Fruit fly (Drosophila melanogaster) whole organism, embryonic: ENCODE results near the gene Msh6.

Experiments used
- Bteb2 ChIP-seq: fragments of 200-800 bp; sonication (Bioruptor generic); optimal IDR thresholded peaks from 2 replicates; lab custom pipeline; 2016; ENCODE audit warnings: missing biosample characterization, missing genetic modification characterization
- CG10321 ChIP-seq: fragments of 200-800 bp; sonication (Bioruptor generic); IDR thresholded peaks from 2 replicates; pipeline ENCODE4 v1.3.6; 2022; ENCODE audit warnings: missing biosample characterization, missing genetic modification characterization
- CG10959 ChIP-seq: fragments of 200-800 bp; sonication (Bioruptor generic); IDR thresholded peaks from 2 replicates; pipeline ENCODE4 v1.3.6; 2022; ENCODE audit warnings: missing biosample characterization, missing genetic modification characterization
- CG13287 ChIP-seq: fragments of 200-800 bp; sonication (Bioruptor generic); IDR thresholded peaks from 2 replicates; pipeline ENCODE4 v1.3.6; 2022; ENCODE audit warnings: missing biosample characterization, missing genetic modification characterization; ENCODE audit not compliant: partially characterized antibody
- CG13624 ChIP-seq: fragments of 200-800 bp; sonication (Bioruptor generic); optimal IDR thresholded peaks from 2 replicates; lab custom pipeline; 2016; ENCODE audit warnings: missing biosample characterization, missing genetic modification characterization
- CG1529 ChIP-seq: fragments of 200-800 bp; sonication (Bioruptor generic); optimal IDR thresholded peaks from 3 replicates; lab custom pipeline; 2018; ENCODE audit warnings: missing biosample characterization, missing genetic modification characterization
- CG2129 ChIP-seq: fragments of 200-800 bp; sonication (Bioruptor generic); IDR thresholded peaks from 2 replicates; pipeline ENCODE4 v1.3.6; 2022; ENCODE audit warnings: missing biosample characterization, missing genetic modification characterization; ENCODE audit not compliant: partially characterized antibody
- CG30020 ChIP-seq: fragments of 200-800 bp; optimal IDR thresholded peaks from 2 replicates; lab custom pipeline; 2019; ENCODE audit warnings: missing biosample characterization, mild to moderate bottlenecking, missing genetic modification characterization, moderate library complexity
- CG3838 ChIP-seq: fragments of 200-800 bp; sonication (Bioruptor generic); optimal IDR thresholded peaks from 3 replicates; lab custom pipeline; 2016; ENCODE audit warnings: missing biosample characterization, missing genetic modification characterization
- CG42726 ChIP-seq: fragments of 200-800 bp; sonication (Bioruptor generic); IDR thresholded peaks from 2 replicates; pipeline ENCODE4 v1.3.6; 2022; ENCODE audit warnings: missing biosample characterization, missing genetic modification characterization; ENCODE audit not compliant: partially characterized antibody
- CG4282 ChIP-seq: fragments of 200-800 bp; sonication (Bioruptor generic); optimal IDR thresholded peaks from 2 replicates; lab custom pipeline; 2016; ENCODE audit warnings: missing biosample characterization, missing genetic modification characterization
- CG4617 ChIP-seq: fragments of 200-800 bp; sonication (Bioruptor generic); optimal IDR thresholded peaks from 3 replicates; lab custom pipeline; 2016; ENCODE audit warnings: missing biosample characterization, missing genetic modification characterization, borderline replicate concordance
- CG8290 ChIP-seq, 3 experiments: fragments of 200-800 bp; sonication (Bioruptor generic); optimal IDR thresholded peaks; 2 replicates each; lab custom pipeline; 2016 to 2019; ENCODE audit warnings: missing biosample characterization in 3 of 3, missing genetic modification characterization in 3 of 3, mild to moderate bottlenecking in 2 of 3, moderate library complexity in 1 of 3
- CG8765 ChIP-seq: fragments of 200-800 bp; sonication (Bioruptor generic); IDR thresholded peaks from 2 replicates; pipeline ENCODE4 v1.3.6; 2022; ENCODE audit warnings: missing biosample characterization, missing genetic modification characterization
- CG9609 ChIP-seq: fragments of 200-800 bp; sonication (Bioruptor generic); optimal IDR thresholded peaks from 3 replicates; lab custom pipeline; 2016; ENCODE audit warnings: missing biosample characterization, missing genetic modification characterization
- D ChIP-seq, 2 experiments: fragments of 200-800 bp in 1 of 2; fragments of >200 bp in 1 of 2; sonication (Bioruptor generic) in 1 of 2; optimal IDR thresholded peaks; 2 replicates in 1 of 2; 3 replicates in 1 of 2; lab custom pipeline; 2017; ENCODE audit warnings: mild to moderate bottlenecking in 1 of 2, missing biosample characterization in 1 of 2, missing genetic modification characterization in 1 of 2, missing genetic modification reagents in 1 of 2
- Dip2 ChIP-seq: fragments of 200-800 bp; sonication (Bioruptor generic); IDR thresholded peaks from 2 replicates; pipeline ENCODE4 v1.3.6; 2022; ENCODE audit warnings: missing biosample characterization, missing genetic modification characterization
- E2f2 ChIP-seq: fragments of 200-800 bp; sonication (Bioruptor generic); IDR thresholded peaks from 2 replicates; pipeline ENCODE4 v1.3.6; 2022; ENCODE audit warnings: missing biosample characterization, missing genetic modification characterization
- ERR ChIP-seq: fragments of 200-800 bp; sonication (Bioruptor generic); optimal IDR thresholded peaks from 2 replicates; lab custom pipeline; 2016; ENCODE audit warnings: missing biosample characterization, missing genetic modification characterization
- Elba2 ChIP-seq: fragments of 200-800 bp; sonication (Bioruptor generic); optimal IDR thresholded peaks from 3 replicates; lab custom pipeline; 2016; ENCODE audit warnings: missing biosample characterization, missing genetic modification characterization
- Fer1 ChIP-seq: fragments of 200-800 bp; sonication (Bioruptor generic); optimal IDR thresholded peaks from 2 replicates; lab custom pipeline; 2017; ENCODE audit warnings: missing biosample characterization, mild to moderate bottlenecking, missing genetic modification characterization
- Gug ChIP-seq: fragments of 200-800 bp; sonication (Bioruptor generic); IDR thresholded peaks from 4 replicates; pipeline ENCODE4 v1.3.6; 2022; ENCODE audit warnings: missing biosample characterization, missing genetic modification characterization
- HLH3B ChIP-seq: fragments of 200-800 bp; sonication (Bioruptor generic); IDR thresholded peaks from 2 replicates; pipeline ENCODE4 v1.3.6; 2022; ENCODE audit warnings: missing biosample characterization, missing genetic modification characterization
- HmgD ChIP-seq: fragments of 200-800 bp; sonication (Bioruptor generic); optimal IDR thresholded peaks from 3 replicates; lab custom pipeline; 2016; ENCODE audit warnings: missing biosample characterization, missing genetic modification characterization
- NC2β ChIP-seq: fragments of 200-800 bp; sonication (Bioruptor generic); optimal IDR thresholded peaks from 2 replicates; lab custom pipeline; 2016; ENCODE audit warnings: missing biosample characterization, missing genetic modification characterization
- Nf-YA ChIP-seq: fragments of 200-800 bp; sonication (Bioruptor generic); IDR thresholded peaks from 2 replicates; pipeline ENCODE4 v1.3.6; 2022; ENCODE audit warnings: missing biosample characterization, missing genetic modification characterization
- Opbp ChIP-seq: fragments of 200-800 bp; sonication (Bioruptor generic); IDR thresholded peaks from 3 replicates; pipeline ENCODE4 v1.3.6; 2022; ENCODE audit warnings: missing biosample characterization, missing genetic modification characterization; ENCODE audit not compliant: partially characterized antibody
- PHDP ChIP-seq: fragments of 200-800 bp; sonication (Bioruptor generic); optimal IDR thresholded peaks from 3 replicates; lab custom pipeline; 2018; ENCODE audit warnings: missing biosample characterization, mild to moderate bottlenecking, missing genetic modification characterization, moderate library complexity
- Ravus ChIP-seq: fragments of 200-800 bp; sonication (Bioruptor generic); IDR thresholded peaks from 2 replicates; pipeline ENCODE4 v1.3.6; 2022; ENCODE audit warnings: missing biosample characterization, missing genetic modification characterization
- Rx ChIP-seq: fragments of 200-800 bp; sonication (Bioruptor generic); IDR thresholded peaks from 2 replicates; pipeline ENCODE4 v1.3.6; 2022; ENCODE audit warnings: missing biosample characterization, missing genetic modification characterization
- Spps ChIP-seq: fragments of 200-800 bp; sonication (Bioruptor generic); optimal IDR thresholded peaks from 2 replicates; lab custom pipeline; 2018; ENCODE audit warnings: missing biosample characterization, mild to moderate bottlenecking, missing genetic modification characterization
- Xbp1 ChIP-seq: fragments of 200-800 bp; sonication (Bioruptor generic); optimal IDR thresholded peaks from 3 replicates; lab custom pipeline; 2016; ENCODE audit warnings: missing biosample characterization, mild to moderate bottlenecking, missing genetic modification characterization
- YL-1 ChIP-seq: fragments of 200-800 bp; sonication (Bioruptor generic); optimal IDR thresholded peaks from 3 replicates; lab custom pipeline; 2017; ENCODE audit warnings: missing biosample characterization, mild to moderate bottlenecking, missing genetic modification characterization
- al ChIP-seq: fragments of 200-800 bp; sonication (Bioruptor generic); IDR thresholded peaks from 2 replicates; pipeline ENCODE4 v1.3.6; 2022; ENCODE audit warnings: missing biosample characterization, missing genetic modification characterization
- aop ChIP-seq: fragments of 200-800 bp; sonication (Bioruptor generic); IDR thresholded peaks from 2 replicates; pipeline ENCODE4 v1.3.6; 2022; ENCODE audit warnings: missing biosample characterization, missing genetic modification characterization
- chn ChIP-seq: fragments of 200-800 bp; sonication (Bioruptor generic); optimal IDR thresholded peaks from 2 replicates; lab custom pipeline; 2016; ENCODE audit warnings: missing biosample characterization, missing genetic modification characterization
- disco-r ChIP-seq: fragments of 200-800 bp; sonication (Bioruptor generic); optimal IDR thresholded peaks from 2 replicates; lab custom pipeline; 2016; ENCODE audit warnings: missing biosample characterization, missing genetic modification characterization
- fru ChIP-seq: fragments of >200 bp; optimal IDR thresholded peaks from 2 replicates; lab custom pipeline; 2017
- fu2 ChIP-seq: fragments of 200-800 bp; sonication (Bioruptor generic); optimal IDR thresholded peaks from 2 replicates; lab custom pipeline; 2016; ENCODE audit warnings: missing biosample characterization, missing genetic modification characterization
- gcm2 ChIP-seq: fragments of 200-800 bp; sonication (Bioruptor generic); optimal IDR thresholded peaks from 2 replicates; lab custom pipeline; 2016; ENCODE audit warnings: missing biosample characterization, missing genetic modification characterization
- grau ChIP-seq: fragments of 200-800 bp; optimal IDR thresholded peaks from 3 replicates; lab custom pipeline; 2019; ENCODE audit warnings: missing biosample characterization, mild to moderate bottlenecking, missing genetic modification characterization, moderate library complexity
- kah ChIP-seq: fragments of 200-800 bp; sonication (Bioruptor generic); optimal IDR thresholded peaks from 2 replicates; lab custom pipeline; 2018; ENCODE audit warnings: missing biosample characterization, mild to moderate bottlenecking, missing genetic modification characterization
- nerfin-1 ChIP-seq: fragments of 200-800 bp; sonication (Bioruptor generic); optimal IDR thresholded peaks from 3 replicates; lab custom pipeline; 2019; ENCODE audit warnings: missing biosample characterization, mild to moderate bottlenecking, missing genetic modification characterization, moderate library complexity
- psq ChIP-seq: fragments of 200-800 bp; sonication (Bioruptor generic); optimal IDR thresholded peaks from 2 replicates; lab custom pipeline; 2017; ENCODE audit warnings: missing biosample characterization, missing genetic modification characterization
- repo ChIP-seq: fragments of 200-800 bp; sonication (Bioruptor generic); optimal IDR thresholded peaks from 2 replicates; lab custom pipeline; 2016; ENCODE audit warnings: missing biosample characterization, missing genetic modification characterization
- seq ChIP-seq: fragments of 200-800 bp; sonication (Bioruptor generic); IDR thresholded peaks from 2 replicates; pipeline ENCODE4 v1.3.6; 2022; ENCODE audit warnings: missing biosample characterization, missing genetic modification characterization
- shn ChIP-seq: fragments of 200-800 bp; sonication (Bioruptor generic); optimal IDR thresholded peaks from 3 replicates; lab custom pipeline; 2016; ENCODE audit warnings: missing biosample characterization, missing genetic modification characterization
- sim ChIP-seq: fragments of 200-800 bp; sonication (Bioruptor generic); IDR thresholded peaks from 2 replicates; pipeline ENCODE4 v1.3.6; 2022; ENCODE audit warnings: missing biosample characterization, missing genetic modification characterization
- sima ChIP-seq: fragments of 200-800 bp; sonication (Bioruptor generic); optimal IDR thresholded peaks from 2 replicates; lab custom pipeline; 2016; ENCODE audit warnings: missing biosample characterization, missing genetic modification characterization
- slbo ChIP-seq: fragments of 200-800 bp; sonication (Bioruptor generic); IDR thresholded peaks from 2 replicates; pipeline ENCODE4 v1.3.6; 2022; ENCODE audit warnings: missing biosample characterization, missing genetic modification characterization
- stwl ChIP-seq: fragments of 200-800 bp; sonication (Bioruptor generic); optimal IDR thresholded peaks from 3 replicates; lab custom pipeline; 2018; ENCODE audit warnings: missing biosample characterization, mild to moderate bottlenecking, missing genetic modification characterization, moderate library complexity
- tin ChIP-seq: fragments of 200-800 bp; sonication (Bioruptor generic); optimal IDR thresholded peaks from 3 replicates; lab custom pipeline; 2016; ENCODE audit warnings: missing biosample characterization, missing genetic modification characterization
- wor ChIP-seq: fragments of 200-800 bp; sonication (Bioruptor generic); IDR thresholded peaks from 2 replicates; pipeline ENCODE4 v1.3.6; 2022; ENCODE audit warnings: missing biosample characterization, missing genetic modification characterization

Gene Msh6

dm6 chr3L:15116536-15116935, 41.8 kb downstream of the Msh6 start, which contains the start of gene Cep135 (continued):
- TF ChIP-seq CG30020 (tag; lab: Kevin White, UChicago) (peak; percentile 24), CG9609 (GFP tag; lab: Kevin White, UChicago) (no peak), grau (no peak), Dip2 (GFP tag; lab: Robert Waterston, UW) (no peak), stwl (peak; percentile 94), PHDP (tag; lab: Kevin White, UChicago) (no peak), Ravus (GFP tag; lab: Robert Waterston, UW) (no peak), E2f2 (GFP tag; lab: Robert Waterston, UW) (peak; percentile 85), Rx (GFP tag; lab: Robert Waterston, UW) (no peak), shn (no peak), Spps (tag; lab: Kevin White, UChicago) (no peak), tin (no peak), CG13287 (GFP tag; lab: Robert Waterston, UW) (peak; percentile 96), Bteb2 (GFP tag; lab: Kevin White, UChicago) (no peak), CG1529 (no peak), CG42726 (GFP tag; lab: Robert Waterston, UW) (peak; percentile 51; the same call in 1 of the 2 replicates), seq (GFP tag; lab: Robert Waterston, UW) (no peak), CG3838 (GFP tag; lab: Kevin White, UChicago) (no peak), al (GFP tag; lab: Robert Waterston, UW) (no peak), HLH3B (GFP tag; lab: Robert Waterston, UW) (no peak), Gug (GFP tag; lab: Robert Waterston, UW) (no peak), CG4617 (peak; percentile 36), CG10321 (no peak), Xbp1 (GFP tag; lab: Kevin White, UChicago) (no peak), sima (no peak), HmgD (GFP tag; lab: Kevin White, UChicago) (no peak), sim (GFP tag; lab: Robert Waterston, UW) (no peak), nerfin-1 (no peak), fru (lab: Kevin White, UChicago) (no peak), YL-1 (GFP tag; lab: Kevin White, UChicago) (peak; percentile 20), CG13624 (GFP tag; lab: Kevin White, UChicago) (no peak), repo (no peak), aop (GFP tag; lab: Robert Waterston, UW) (no peak), gcm2 (GFP tag; lab: Kevin White, UChicago) (no peak), slbo (no peak), chn (GFP tag; lab: Kevin White, UChicago) (no peak), CG2129 (peak; percentile 48), CG10959 (GFP tag; lab: Robert Waterston, UW) (no peak), Elba2 (no peak), ERR (GFP tag; lab: Kevin White, UChicago) (no peak), CG8765 (GFP tag; lab: Robert Waterston, UW) (no peak), NC2β (GFP tag; lab: Kevin White, UChicago) (no peak), Opbp (GFP tag; lab: Robert Waterston, UW) (peak; percentile 79; the same call in 2 of the 3 replicates), fu2 (GFP tag; lab: Kevin White, UChicago) (no peak), Fer1 (GFP tag; lab: Kevin White, UChicago) (no peak), kah (GFP tag; lab: Kevin White, UChicago) (no peak), psq (GFP tag; lab: Kevin White, UChicago) (no peak), wor (GFP tag; lab: Robert Waterston, UW) (no peak), D (optimal IDR thresholded peaks at IDR 0.05; lab: Kevin White, UChicago) (no peak), D (GFP tag; optimal IDR thresholded peaks at IDR 0.05; lab: Kevin White, UChicago) (no peak), CG8290 (GFP tag; optimal IDR thresholded peaks at IDR 0.05; lab: Kevin White, UChicago) (no peak), CG8290 (tag; optimal IDR thresholded peaks at IDR 0.05; lab: Kevin White, UChicago) (no peak), disco-r (no peak), Nf-YA (GFP tag; lab: Robert Waterston, UW) (no peak), CG4282 (GFP tag; lab: Kevin White, UChicago) (no peak)
